Worm (Caenorhabditis elegans): Measurements from ENCODE around the gene unc-2.

ce11 chrX:2712984-2713383 is 50.3 kb downstream of the unc-2 start:
- TF ChIP-seq cebp-1 (GFP tag; IDR thresholded peaks at IDR 0.05): no peak
- no peak for TF ChIP-seq cebp-1 (tag; optimal IDR thresholded peaks at IDR 0.05)
- TF ChIP-seq lin-54 (GFP tag; optimal IDR thresholded peaks at IDR 0.05): no peak
- TF ChIP-seq unc-62 (GFP tag; optimal IDR thresholded peaks at IDR 0.05): no peak
- TF ChIP-seq mel-28 (tag; optimal IDR thresholded peaks at IDR 0.05; ENCODE audit: borderline replicate concordance): no peak
- no peak for TF ChIP-seq F33H1.4 (GFP tag; IDR thresholded peaks at IDR 0.05)
- no peak for TF ChIP-seq hmg-1.2 (GFP tag; IDR thresholded peaks at IDR 0.05)
- TF ChIP-seq pbrm-1 (GFP tag; IDR thresholded peaks at IDR 0.05): no peak
- TF ChIP-seq F57A8.1 (GFP tag; optimal IDR thresholded peaks at IDR 0.05): no peak
- TF ChIP-seq nhr-27 (tag; optimal IDR thresholded peaks at IDR 0.05): no peak
- no peak for TF ChIP-seq B0035.1 (tag; optimal IDR thresholded peaks at IDR 0.05)
